Fruit fly (Drosophila melanogaster) whole organism, embryonic: ENCODE results near the gene sna.

ENCODE experiments used
- CG10654 ChIP-seq: fragments of 200-800 bp; sonication (Bioruptor generic); optimal IDR thresholded peaks from 2 replicates; lab custom pipeline; 2016; ENCODE audit warnings: missing biosample characterization, missing genetic modification characterization
- CG11085 ChIP-seq: fragments of 200-800 bp; sonication (Bioruptor generic); IDR thresholded peaks from 2 replicates; pipeline ENCODE4 v1.3.6; 2022; ENCODE audit warnings: missing biosample characterization, missing genetic modification characterization
- CG12155 ChIP-seq: fragments of 200-800 bp; sonication (Bioruptor generic); optimal IDR thresholded peaks from 3 replicates; lab custom pipeline; 2016; ENCODE audit warnings: missing biosample characterization, missing genetic modification characterization
- CG12299 ChIP-seq: fragments of 200-800 bp; sonication (Bioruptor generic); optimal IDR thresholded peaks from 2 replicates; lab custom pipeline; 2018; ENCODE audit warnings: missing biosample characterization, mild to moderate bottlenecking, missing genetic modification characterization
- CG13424 ChIP-seq: fragments of 200-800 bp; sonication (Bioruptor generic); optimal IDR thresholded peaks from 2 replicates; lab custom pipeline; 2019; ENCODE audit warnings: missing biosample characterization, mild to moderate bottlenecking, missing genetic modification characterization, moderate library complexity
- CG15011 ChIP-seq: fragments of 200-800 bp; sonication (Bioruptor generic); optimal IDR thresholded peaks from 3 replicates; lab custom pipeline; 2018; ENCODE audit warnings: missing biosample characterization, mild to moderate bottlenecking, missing genetic modification characterization
- CG17385 ChIP-seq: fragments of 200-800 bp; sonication (Bioruptor generic); optimal IDR thresholded peaks from 3 replicates; lab custom pipeline; 2018; ENCODE audit warnings: missing biosample characterization, mild to moderate bottlenecking, missing genetic modification characterization
- CG30403 ChIP-seq: fragments of 200-800 bp; sonication (Bioruptor generic); optimal IDR thresholded peaks from 3 replicates; lab custom pipeline; 2016; ENCODE audit warnings: missing biosample characterization, missing genetic modification characterization
- CG3407 ChIP-seq: fragments of 200-800 bp; sonication (Bioruptor generic); optimal IDR thresholded peaks from 2 replicates; lab custom pipeline; 2018; ENCODE audit warnings: missing biosample characterization, mild to moderate bottlenecking, missing genetic modification characterization
- CG34224 ChIP-seq: fragments of 200-800 bp; sonication (Bioruptor generic); IDR thresholded peaks from 3 replicates; pipeline ENCODE4 v1.3.6; 2022; ENCODE audit warnings: missing biosample characterization, missing genetic modification characterization; ENCODE audit not compliant: partially characterized antibody
- CG34376 ChIP-seq: fragments of 200-800 bp; sonication (Bioruptor generic); optimal IDR thresholded peaks from 2 replicates; lab custom pipeline; 2018; ENCODE audit warnings: missing biosample characterization, mild to moderate bottlenecking, missing genetic modification characterization
- CG34422 ChIP-seq: fragments of 200-800 bp; sonication (Bioruptor generic); IDR thresholded peaks from 3 replicates; pipeline ENCODE4 v1.3.6; 2022; ENCODE audit warnings: missing biosample characterization, missing genetic modification characterization
- CG3838 ChIP-seq: fragments of 200-800 bp; sonication (Bioruptor generic); optimal IDR thresholded peaks from 3 replicates; lab custom pipeline; 2016; ENCODE audit warnings: missing biosample characterization, missing genetic modification characterization
- CG3847 ChIP-seq: fragments of 200-800 bp; sonication (Bioruptor generic); IDR thresholded peaks from 2 replicates; pipeline ENCODE4 v1.3.6; 2022; ENCODE audit warnings: missing biosample characterization, missing genetic modification characterization
- CG6683 ChIP-seq: fragments of 200-800 bp; sonication (Bioruptor generic); optimal IDR thresholded peaks from 2 replicates; lab custom pipeline; 2017; ENCODE audit warnings: missing biosample characterization, mild to moderate bottlenecking, missing genetic modification characterization, missing genetic modification reagents
- CG8478 ChIP-seq: fragments of >200 bp; optimal IDR thresholded peaks from 2 replicates; lab custom pipeline; 2018
- CG9876 ChIP-seq: fragments of 200-800 bp; sonication (Bioruptor generic); optimal IDR thresholded peaks from 2 replicates; lab custom pipeline; 2016; ENCODE audit warnings: missing biosample characterization, missing genetic modification characterization
- D19B ChIP-seq: fragments of 200-800 bp; sonication (Bioruptor generic); optimal IDR thresholded peaks from 2 replicates; lab custom pipeline; 2017; ENCODE audit warnings: missing biosample characterization, mild to moderate bottlenecking, missing genetic modification characterization
- Dref ChIP-seq: fragments of 200-800 bp; sonication (Bioruptor generic); IDR thresholded peaks from 2 replicates; pipeline ENCODE4 v1.3.6; 2022; ENCODE audit warnings: missing biosample characterization, missing genetic modification characterization
- ERR ChIP-seq: fragments of 200-800 bp; sonication (Bioruptor generic); optimal IDR thresholded peaks from 2 replicates; lab custom pipeline; 2016; ENCODE audit warnings: missing biosample characterization, missing genetic modification characterization
- Fer2 ChIP-seq: fragments of 200-800 bp; sonication (Bioruptor generic); optimal IDR thresholded peaks from 2 replicates; lab custom pipeline; 2018; ENCODE audit warnings: missing biosample characterization, mild to moderate bottlenecking, missing genetic modification characterization, moderate library complexity
- Gug ChIP-seq: fragments of 200-800 bp; sonication (Bioruptor generic); IDR thresholded peaks from 4 replicates; pipeline ENCODE4 v1.3.6; 2022; ENCODE audit warnings: missing biosample characterization, missing genetic modification characterization
- Hr3 ChIP-seq: fragments of 200-800 bp; sonication (Bioruptor generic); optimal IDR thresholded peaks from 3 replicates; lab custom pipeline; 2016; ENCODE audit warnings: missing biosample characterization, missing genetic modification characterization
- Lhr ChIP-seq: fragments of 200-800 bp; sonication (Bioruptor generic); optimal IDR thresholded peaks from 3 replicates; lab custom pipeline; 2017; ENCODE audit warnings: mild to moderate bottlenecking, missing biosample characterization, missing genetic modification reagents, missing genetic modification characterization
- MESR4 ChIP-seq: fragments of 200-800 bp; sonication (Bioruptor generic); optimal IDR thresholded peaks from 2 replicates; lab custom pipeline; 2018; ENCODE audit warnings: missing biosample characterization, mild to moderate bottlenecking, missing genetic modification characterization, moderate library complexity
- Med ChIP-seq: fragments of 200-800 bp; sonication (Bioruptor generic); peaks from one replicate; lab custom pipeline; 2016; ENCODE audit warnings: missing biosample characterization, missing genetic modification characterization, mild to moderate bottlenecking, inconsistent platforms, moderate library complexity
- Mrtf ChIP-seq: fragments of 200-800 bp; sonication (Bioruptor generic); IDR thresholded peaks from 3 replicates; pipeline ENCODE4 v1.3.6; 2022; ENCODE audit warnings: missing biosample characterization, missing genetic modification characterization
- Nf-YB ChIP-seq: fragments of 200-800 bp; sonication (Bioruptor generic); optimal IDR thresholded peaks from 3 replicates; lab custom pipeline; 2019; ENCODE audit warnings: missing biosample characterization, mild to moderate bottlenecking, missing genetic modification characterization, moderate library complexity
- PHDP ChIP-seq: fragments of 200-800 bp; sonication (Bioruptor generic); optimal IDR thresholded peaks from 3 replicates; lab custom pipeline; 2018; ENCODE audit warnings: missing biosample characterization, mild to moderate bottlenecking, missing genetic modification characterization, moderate library complexity
- Pdp1 ChIP-seq, 2 experiments: fragments of 200-800 bp; sonication (Bioruptor generic); optimal IDR thresholded peaks; 3 replicates each; lab custom pipeline; 2016; ENCODE audit warnings: missing biosample characterization in 2 of 2, missing genetic modification characterization in 2 of 2, mild to moderate bottlenecking in 1 of 2, moderate library complexity in 1 of 2
- Xbp1 ChIP-seq: fragments of 200-800 bp; sonication (Bioruptor generic); optimal IDR thresholded peaks from 3 replicates; lab custom pipeline; 2016; ENCODE audit warnings: missing biosample characterization, mild to moderate bottlenecking, missing genetic modification characterization
- ab ChIP-seq: fragments of 200-800 bp; sonication (Bioruptor generic); optimal IDR thresholded peaks from 2 replicates; lab custom pipeline; 2016; ENCODE audit warnings: missing biosample characterization, missing genetic modification characterization
- chm ChIP-seq: fragments of 200-800 bp; sonication (Bioruptor generic); IDR thresholded peaks from 2 replicates; pipeline ENCODE4 v1.3.6; 2022; ENCODE audit warnings: missing biosample characterization, missing genetic modification characterization
- ci ChIP-seq: fragments of 200-800 bp; sonication (Bioruptor generic); IDR thresholded peaks from 3 replicates; pipeline ENCODE4 v1.3.6; 2022; ENCODE audit warnings: missing biosample characterization, missing genetic modification characterization
- dpn ChIP-seq, 2 experiments: fragments of 200-800 bp; sonication (Bioruptor generic); optimal IDR thresholded peaks; 3 replicates each; lab custom pipeline; 2016; ENCODE audit warnings: missing biosample characterization in 2 of 2, missing genetic modification characterization in 2 of 2
- fd102C ChIP-seq: fragments of 200-800 bp; sonication (Bioruptor generic); optimal IDR thresholded peaks from 2 replicates; lab custom pipeline; 2018; ENCODE audit warnings: missing biosample characterization, mild to moderate bottlenecking, missing genetic modification characterization, moderate library complexity
- fd96Cb ChIP-seq: fragments of 200-800 bp; sonication (Bioruptor generic); optimal IDR thresholded peaks from 2 replicates; lab custom pipeline; 2018; ENCODE audit warnings: missing biosample characterization, mild to moderate bottlenecking, missing genetic modification characterization, moderate library complexity
- gce ChIP-seq: fragments of 200-800 bp; sonication (Bioruptor generic); IDR thresholded peaks from 3 replicates; pipeline ENCODE4 v1.3.6; 2022; ENCODE audit warnings: missing biosample characterization, missing genetic modification characterization
- gro ChIP-seq: fragments of 200-800 bp; sonication (Bioruptor generic); optimal IDR thresholded peaks from 2 replicates; lab custom pipeline; 2016; ENCODE audit warnings: missing biosample characterization, missing genetic modification characterization
- hth ChIP-seq: fragments of >200 bp; optimal IDR thresholded peaks from 2 replicates; lab custom pipeline; 2017; ENCODE audit warnings: inconsistent platforms
- mirr ChIP-seq: fragments of 200-800 bp; sonication (Bioruptor generic); optimal IDR thresholded peaks from 3 replicates; lab custom pipeline; 2018; ENCODE audit warnings: missing biosample characterization, mild to moderate bottlenecking, missing genetic modification characterization
- nerfin-1 ChIP-seq: fragments of 200-800 bp; sonication (Bioruptor generic); optimal IDR thresholded peaks from 3 replicates; lab custom pipeline; 2019; ENCODE audit warnings: missing biosample characterization, mild to moderate bottlenecking, missing genetic modification characterization, moderate library complexity
- onecut ChIP-seq: fragments of 200-800 bp; sonication (Bioruptor generic); IDR thresholded peaks from 2 replicates; pipeline ENCODE4 v1.3.6; 2022; ENCODE audit warnings: missing biosample characterization, missing genetic modification characterization
- org-1 ChIP-seq: fragments of 200-800 bp; sonication (Bioruptor generic); optimal IDR thresholded peaks from 2 replicates; lab custom pipeline; 2017; ENCODE audit warnings: missing biosample characterization, missing genetic modification characterization
- rib ChIP-seq: fragments of 200-800 bp; sonication (Bioruptor generic); IDR thresholded peaks from 2 replicates; pipeline ENCODE4 v1.3.6; 2022; ENCODE audit warnings: missing biosample characterization, missing genetic modification characterization
- run ChIP-seq: fragments of 200-800 bp; sonication (Bioruptor generic); optimal IDR thresholded peaks from 3 replicates; lab custom pipeline; 2018; ENCODE audit warnings: missing biosample characterization, mild to moderate bottlenecking, missing genetic modification characterization
- scrt ChIP-seq: fragments of 200-800 bp; sonication (Bioruptor generic); optimal IDR thresholded peaks from 2 replicates; lab custom pipeline; 2018; ENCODE audit warnings: missing biosample characterization, mild to moderate bottlenecking, missing genetic modification characterization, moderate library complexity
- sd ChIP-seq: fragments of 200-800 bp; sonication (Bioruptor generic); optimal IDR thresholded peaks from 3 replicates; lab custom pipeline; 2018; ENCODE audit warnings: missing biosample characterization, mild to moderate bottlenecking, missing genetic modification characterization, moderate library complexity
- sug ChIP-seq: fragments of 200-800 bp; optimal IDR thresholded peaks from 2 replicates; lab custom pipeline; 2019; ENCODE audit warnings: missing biosample characterization, mild to moderate bottlenecking, missing genetic modification characterization, moderate library complexity
- unpg ChIP-seq: fragments of 200-800 bp; sonication (Bioruptor generic); optimal IDR thresholded peaks from 3 replicates; lab custom pipeline; 2018; ENCODE audit warnings: missing biosample characterization, mild to moderate bottlenecking, missing genetic modification characterization, moderate library complexity

sna gene

DNA sequence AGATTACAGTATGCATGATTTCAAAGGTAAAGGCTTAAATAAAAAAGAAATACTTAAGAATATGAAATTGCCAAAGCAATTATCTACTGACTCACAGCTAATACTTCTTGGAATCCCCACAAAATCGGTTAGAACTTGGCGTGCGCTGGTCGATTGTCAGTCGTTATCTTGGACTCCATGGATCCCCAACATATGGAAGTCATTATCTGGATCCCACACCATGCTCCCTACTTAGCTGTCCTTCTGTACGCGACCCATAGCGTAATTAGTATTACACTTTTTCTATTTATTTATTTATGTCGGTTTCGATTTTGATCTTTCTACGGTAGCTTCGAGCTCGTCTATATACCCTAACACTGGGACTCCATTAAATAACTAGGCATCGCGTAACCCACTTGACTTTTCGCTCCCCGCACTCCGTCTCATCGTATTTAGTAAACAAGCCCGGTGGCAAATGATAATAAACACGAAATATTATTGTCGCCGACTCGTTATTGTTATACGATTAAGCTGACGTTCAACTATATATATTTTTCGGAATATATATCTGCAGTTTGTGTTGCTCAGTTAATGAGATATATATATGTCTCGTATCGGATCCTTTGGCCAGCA lies 23.0 kb upstream of the sna start (continued):
- TF ChIP-seq CG9876 (GFP tag; lab: Kevin White, UChicago) = no peak
- no peak for TF ChIP-seq D19B (GFP tag; lab: Kevin White, UChicago)
- no peak for TF ChIP-seq ab (GFP tag; lab: Kevin White, UChicago)
- TF ChIP-seq CG3847 (GFP tag; lab: Robert Waterston, UW) = no peak
- no peak for TF ChIP-seq fd96Cb (tag; lab: Kevin White, UChicago)
- no peak for TF ChIP-seq PHDP
- no peak for TF ChIP-seq rib (GFP tag; lab: Robert Waterston, UW)
- TF ChIP-seq MESR4 (GFP tag; lab: Kevin White, UChicago) = no peak
- no peak for TF ChIP-seq run
- peak; percentile 19 for TF ChIP-seq CG17385 (GFP tag; lab: Kevin White, UChicago)
- no peak for TF ChIP-seq nerfin-1
- no peak for TF ChIP-seq CG6683 (GFP tag; lab: Kevin White, UChicago)
- TF ChIP-seq Fer2 (tag; lab: Kevin White, UChicago) = no peak
- no peak for TF ChIP-seq CG13424 (tag; lab: Kevin White, UChicago)
- no peak for TF ChIP-seq fd102C
- TF ChIP-seq chm (GFP tag; lab: Robert Waterston, UW) = no peak
- TF ChIP-seq onecut (GFP tag; lab: Robert Waterston, UW) = no peak
- no peak for TF ChIP-seq Mrtf (GFP tag; lab: Robert Waterston, UW)
- no peak for TF ChIP-seq CG34224 (GFP tag; lab: Robert Waterston, UW)
- no peak for TF ChIP-seq CG15011 (GFP tag; lab: Kevin White, UChicago)
- TF ChIP-seq Xbp1 (GFP tag; lab: Kevin White, UChicago) = no peak
- TF ChIP-seq CG11085 (GFP tag; lab: Robert Waterston, UW) = no peak
- no peak for TF ChIP-seq Lhr (GFP tag; lab: Kevin White, UChicago)
- TF ChIP-seq Dref = no peak
- no peak for TF ChIP-seq CG12299
- TF ChIP-seq gro (GFP tag; lab: Kevin White, UChicago) = no peak
- peak; percentile 6 for TF ChIP-seq CG3838 (GFP tag; lab: Kevin White, UChicago)
- no peak for TF ChIP-seq Hr3 (GFP tag; lab: Kevin White, UChicago)
- no peak for TF ChIP-seq CG8478
- no peak for TF ChIP-seq CG3407 (GFP tag; lab: Kevin White, UChicago)
- no peak for TF ChIP-seq CG12155 (GFP tag; lab: Kevin White, UChicago)
- no peak for TF ChIP-seq ERR
- no peak for TF ChIP-seq Gug
- no peak for TF ChIP-seq sd
- TF ChIP-seq unpg (GFP tag; lab: Kevin White, UChicago) = no peak
- TF ChIP-seq, all 482 proteins: peak for 23

DNA sequence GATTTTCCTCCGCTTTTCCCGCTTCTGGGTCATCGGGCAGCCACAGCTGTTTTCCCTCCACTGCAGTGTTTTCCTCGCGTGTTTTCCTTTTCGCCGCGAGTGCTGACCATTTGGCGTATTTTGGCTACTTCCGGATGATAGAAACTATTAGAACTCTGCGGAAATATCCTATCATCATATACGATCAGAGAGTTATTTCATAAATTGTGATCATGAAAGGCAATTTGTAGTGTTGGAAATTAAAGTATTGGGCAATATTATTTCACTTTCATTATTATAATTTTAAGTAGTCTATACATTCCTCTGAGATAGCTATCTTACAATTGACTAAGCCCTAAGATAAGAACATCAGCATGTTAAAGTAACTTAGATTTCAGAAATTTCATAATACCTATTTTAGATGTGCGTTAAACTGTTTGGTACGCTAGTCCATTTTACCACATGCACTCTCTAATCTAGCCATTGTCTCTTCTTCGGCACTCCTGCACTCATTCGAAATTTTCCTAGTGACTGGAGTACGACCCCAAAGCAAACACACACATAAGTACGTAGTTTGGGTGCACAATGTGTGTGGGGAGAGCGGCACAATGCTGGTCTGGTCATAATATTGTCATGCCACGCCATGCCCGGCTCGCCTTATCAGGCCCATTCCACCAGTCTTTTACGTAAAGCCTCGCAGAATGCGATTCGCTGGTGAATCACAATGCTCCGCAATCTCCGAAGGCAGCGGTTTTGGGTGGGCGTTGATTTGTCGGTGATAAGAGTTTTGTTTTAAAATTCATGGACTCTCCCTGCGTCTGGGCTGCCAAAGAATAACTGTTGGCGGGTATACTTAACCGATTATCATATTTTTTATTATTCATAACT lies 21.9 kb upstream of the sna start:
- TF ChIP-seq mirr (GFP tag; lab: Kevin White, UChicago) (peak; percentile 87), CG30403 (GFP tag; lab: Kevin White, UChicago) (no peak), CG34376 (GFP tag; lab: Kevin White, UChicago) (peak; percentile 4), CG10654 (GFP tag; lab: Kevin White, UChicago) (no peak), ci (GFP tag; lab: Robert Waterston, UW) (peak; percentile 64), gce (GFP tag; lab: Robert Waterston, UW) (0 out of 3 replicates have a peak, but pooled peaks have one; percentile 11), org-1 (GFP tag; lab: Kevin White, UChicago) (no peak), sug (peak; percentile 85), scrt (GFP tag; lab: Kevin White, UChicago) (no peak), Nf-YB (GFP tag; lab: Kevin White, UChicago) (peak; percentile 29), dpn (GFP tag; optimal IDR thresholded peaks at IDR 0.05; lab: Kevin White, UChicago) (no peak), Pdp1 (GFP tag; optimal IDR thresholded peaks at IDR 0.05; lab: Kevin White, UChicago) (peak in 1 of 2 experiments; percentile 91), CG34422 (GFP tag; lab: Robert Waterston, UW) (peak; percentile 16; the same call in 1 of the 3 replicates), rib (GFP tag; lab: Robert Waterston, UW) (peak; percentile 19; the same call in 1 of the 2 replicates), Med (GFP tag; lab: Kevin White, UChicago) (peak; percentile 66), hth (lab: Kevin White, UChicago) (no peak)
